Worm (Caenorhabditis elegans): Measurements from ENCODE around the gene T13A10.1.

DNA sequence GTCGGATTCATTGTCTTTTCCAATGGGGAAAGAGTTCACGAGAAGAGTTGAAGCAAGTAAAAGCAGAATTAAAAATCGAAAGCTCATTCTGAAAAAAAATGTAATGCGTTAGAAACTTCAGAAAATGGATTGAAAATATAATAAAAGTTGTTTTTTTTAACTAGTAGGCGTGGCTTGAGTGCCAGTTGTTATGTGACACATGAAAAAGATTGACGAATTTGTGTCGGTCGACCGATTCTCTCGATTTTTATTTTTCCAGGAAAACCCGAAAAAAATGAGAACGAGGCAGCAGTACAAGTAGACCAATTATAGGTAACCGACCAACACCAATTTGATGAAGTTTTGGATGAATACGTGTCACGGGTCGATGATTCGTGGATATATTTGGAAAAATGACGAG lies 16.1 kb upstream of the T13A10.1 start, which contains the start of gene nlp-16:
- TF ChIP-seq nhr-12 (tag; optimal IDR thresholded peaks at IDR 0.05) (no peak), nhr-25 (tag; optimal IDR thresholded peaks at IDR 0.05) (no peak), ztf-4 (tag; optimal IDR thresholded peaks at IDR 0.05) (no peak), lin-15B (tag; optimal IDR thresholded peaks at IDR 0.05) (no peak), daf-12 (tag; optimal IDR thresholded peaks at IDR 0.05) (no peak), tbx-2 (tag; optimal IDR thresholded peaks at IDR 0.05) (no peak), unc-62 (GFP tag; optimal IDR thresholded peaks at IDR 0.05) (no peak), jun-1 (tag; optimal IDR thresholded peaks at IDR 0.05) (no peak), nhr-43 (tag; optimal IDR thresholded peaks at IDR 0.05; ENCODE audit: poor library complexity, severe bottlenecking) (no peak), nhr-237 (tag; optimal IDR thresholded peaks at IDR 0.05) (no peak), elt-2 (tag; optimal IDR thresholded peaks at IDR 0.05) (no peak)

Measured in whole organism, L3 larva.